Worm (Caenorhabditis elegans) whole organism, L4 larva: ENCODE results near the gene hpo-31.

ENCODE experiments used
- Y48G9A.11 ChIP-seq: fragments of 200-800 bp; sonication (Bioruptor generic); IDR thresholded peaks from 2 replicates; pipeline ENCODE4 v1.3.6; 2022; ENCODE audit warnings: missing genetic modification reagents, missing genetic modification characterization, missing compliant biosample characterization
- ceh-82 ChIP-seq: sonication (generic microtip); optimal IDR thresholded peaks from 2 replicates; lab custom pipeline; 2017; ENCODE audit warnings: missing biosample characterization, missing genetic modification characterization
- duxl-1 ChIP-seq: sonication (generic microtip); optimal IDR thresholded peaks from 2 replicates; lab custom pipeline; 2016; ENCODE audit warnings: mild to moderate bottlenecking, missing genetic modification characterization, moderate library complexity, missing compliant biosample characterization; ENCODE audit not compliant: poor library complexity
- unc-39 ChIP-seq: sonication (generic microtip); optimal IDR thresholded peaks from 2 replicates; lab custom pipeline; 2017; ENCODE audit warnings: missing biosample characterization, missing genetic modification characterization
- unc-62 ChIP-seq, 3 experiments: fragments of 150-350 bp in 1 of 3; sonication (generic microtip); optimal IDR thresholded peaks in 2 of 3; peaks in 1 of 3; 1 replicate in 1 of 3; 2 replicates in 2 of 3; lab custom pipeline; 2014 to 2017; ENCODE audit warnings: missing biosample characterization in 3 of 3, missing genetic modification characterization in 3 of 3, missing genetic modification reagents in 3 of 3, missing genotype in 1 of 3
- zag-1 ChIP-seq: fragments of 150-350 bp; optimal IDR thresholded peaks from 2 replicates; lab custom pipeline; 2014; ENCODE audit warnings: missing biosample characterization, missing genetic modification characterization

ce11 chrV:13816877-13817276 is 6.0 kb upstream of the hpo-31 start, which contains the start of gene F55B12.2:
- TF ChIP-seq zag-1 (tag; lab: Kevin White, UChicago), result no peak
- TF ChIP-seq ceh-82 (tag; lab: Kevin White, UChicago), result no peak
- no peak for TF ChIP-seq unc-39 (tag; lab: Kevin White, UChicago)
- no peak for TF ChIP-seq Y48G9A.11 (GFP tag; lab: Robert Waterston, UW)
- no peak for TF ChIP-seq unc-62 (GFP tag; optimal IDR thresholded peaks at IDR 0.05 in 1 of 2; lab: Kevin White, UChicago)
- TF ChIP-seq unc-62 (tag; optimal IDR thresholded peaks at IDR 0.05; lab: Kevin White, UChicago), result no peak
- no peak for TF ChIP-seq duxl-1 (tag; lab: Kevin White, UChicago)
